Fruit fly (Drosophila melanogaster): ENCODE measurements around the gene Irc.

DNA sequence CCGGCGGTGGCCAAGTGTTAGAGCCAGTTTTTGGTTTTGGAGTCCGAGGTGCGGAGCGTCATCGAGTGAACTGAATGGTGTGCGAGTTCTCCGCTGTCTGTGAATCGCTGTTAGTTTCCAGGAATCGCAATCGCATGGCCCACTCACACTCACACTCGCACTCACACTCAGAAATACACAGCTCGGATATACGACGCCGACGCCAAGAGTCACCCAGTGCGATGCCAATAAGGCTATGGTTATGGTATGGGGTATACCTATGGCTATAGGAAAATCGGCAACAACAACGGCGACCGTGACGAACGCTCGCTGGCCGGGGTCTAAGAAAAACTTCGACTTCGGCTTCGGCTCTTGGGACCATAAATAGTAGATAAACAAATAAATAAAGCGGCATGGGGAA lies 30.5 kb upstream of the Irc start, which contains the start of gene Abd-B:
- TF ChIP-seq Sin3A (optimal IDR thresholded peaks at IDR 0.05) (no peak), h (optimal IDR thresholded peaks at IDR 0.05) (no peak), insv (optimal IDR thresholded peaks at IDR 0.05) (no peak), Myc (optimal IDR thresholded peaks at IDR 0.05) (no peak), psq (optimal IDR thresholded peaks at IDR 0.05) (no peak)
